Fruit fly (Drosophila melanogaster) whole organism, adult: ENCODE measurements around the gene Archease.

ENCODE experiments used
- Clk ChIP-seq: fragments of 200-800 bp; sonication (Bioruptor generic); optimal IDR thresholded peaks from 2 replicates; lab custom pipeline; 2017; ENCODE audit warnings: missing biosample characterization, missing genetic modification characterization
- Hr96 ChIP-seq: fragments of 200-800 bp; sonication (Bioruptor generic); optimal IDR thresholded peaks from 2 replicates; lab custom pipeline; 2016; ENCODE audit warnings: missing biosample characterization, missing genetic modification characterization
- kay ChIP-seq: fragments of 200-800 bp; sonication (Bioruptor generic); peaks from one replicate; lab custom pipeline; 2016; ENCODE audit warnings: missing biosample characterization, missing genetic modification characterization, borderline replicate concordance

DNA sequence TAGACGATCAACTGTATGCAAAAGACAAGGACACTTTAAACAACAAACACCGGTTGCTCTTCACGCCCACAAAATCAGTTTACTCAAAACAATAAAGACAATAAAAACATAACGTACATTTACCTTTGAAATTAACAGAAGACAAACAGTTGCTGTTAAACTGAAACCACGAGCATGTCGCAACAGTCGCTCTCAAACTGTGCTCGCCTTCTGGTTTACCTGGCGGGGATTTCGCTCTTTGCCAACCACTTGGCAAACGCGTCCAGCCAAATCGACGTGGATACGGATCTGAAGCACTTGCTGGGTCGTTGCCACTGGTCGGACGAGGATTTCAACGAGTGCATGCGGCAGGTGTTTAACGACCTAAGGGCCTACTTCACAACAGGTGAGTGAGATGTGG, 2.6 kb upstream of the Archease start:
- TF ChIP-seq Hr96, result no peak
- no peak for TF ChIP-seq kay (GFP tag; lab: Kevin White, UChicago)
- TF ChIP-seq Clk, result no peak
